Worm (Caenorhabditis elegans): Measurements from ENCODE around the gene col-122.
A peak's percentile ranks its signal among the peaks of the same experiment; 100 is the strongest.
"Not testable (repeated sequence)": the region's sequence is repeated elsewhere in the genome, so short reads cannot be mapped to it uniquely, and the experiment has no call there.

col-122 gene

DNA sequence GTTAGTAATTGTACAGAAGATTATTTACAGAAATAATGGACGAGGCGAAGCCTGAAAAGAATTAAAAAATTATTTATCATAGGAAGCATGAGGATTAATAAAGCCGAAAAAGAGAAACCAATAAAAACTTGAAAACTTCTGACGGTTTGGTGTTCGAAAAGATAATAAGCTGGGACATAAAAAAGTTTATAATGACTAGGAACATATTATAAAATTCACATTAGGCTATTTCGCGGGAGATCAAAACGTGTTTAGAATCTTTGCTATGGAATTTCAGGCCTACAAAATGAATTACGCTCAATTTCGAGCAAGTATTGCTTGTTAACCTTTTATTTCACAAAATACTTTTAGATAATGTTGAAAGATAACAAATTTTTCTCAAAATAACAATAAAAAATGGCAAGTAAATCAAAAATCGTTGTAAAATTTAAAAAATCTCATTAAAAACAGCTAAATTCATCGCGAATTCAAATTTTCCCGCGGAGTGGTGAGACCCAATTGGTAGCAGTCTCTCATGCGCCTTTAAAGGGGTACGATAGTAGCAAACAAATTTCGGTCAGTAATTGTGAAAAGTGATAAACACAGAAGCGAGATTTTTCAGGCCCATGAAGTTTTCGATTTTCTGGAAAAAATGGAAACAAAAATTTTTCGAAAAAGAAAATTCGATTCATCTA, 25.7 kb downstream of the col-122 start, which contains the start of gene trcs-1:
TSS of gene trcs-1 (minus strand) at position 51 of the 674 bp plus-strand sequence.
- TF ChIP-seq fkh-10 (GFP tag; optimal IDR thresholded peaks at IDR 0.05) (no peak), ztf-4 (tag; optimal IDR thresholded peaks at IDR 0.05) (no peak), ceh-82 (tag; optimal IDR thresholded peaks at IDR 0.05) (no peak), nhr-11 (tag; optimal IDR thresholded peaks at IDR 0.05) (no peak), skn-1 (tag; optimal IDR thresholded peaks at IDR 0.05) (no peak), elt-1 (tag; optimal IDR thresholded peaks at IDR 0.05) (no peak), hmg-11 (tag; optimal IDR thresholded peaks at IDR 0.05) (no peak), pha-4 (tag; optimal IDR thresholded peaks at IDR 0.05) (no peak), ZK546.5 (tag; optimal IDR thresholded peaks at IDR 0.05) (no peak), mdl-1 (tag; optimal IDR thresholded peaks at IDR 0.05) (no peak), nhr-28 (tag; optimal IDR thresholded peaks at IDR 0.05) (no peak)

DNA sequence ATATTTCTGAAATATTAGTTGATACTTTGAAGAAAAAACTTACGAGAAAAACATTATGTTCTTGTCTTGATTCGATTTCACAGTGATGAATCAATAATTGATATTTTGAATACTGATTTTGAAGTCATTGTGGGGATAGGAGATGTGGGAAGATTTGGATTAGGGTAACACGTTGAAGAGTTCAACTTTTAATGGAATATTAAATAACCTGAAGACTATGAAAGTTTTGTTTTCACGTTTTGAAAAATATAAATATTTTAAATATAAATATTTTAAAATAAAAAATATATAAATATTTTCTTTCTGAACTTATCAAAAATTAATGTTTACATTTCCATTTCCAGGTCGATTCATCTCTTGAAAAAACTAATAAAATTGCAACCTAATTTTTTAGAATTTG, 29.2 kb downstream of the col-122 start, which contains the start of gene pei-1:
TSS of gene pei-1 (minus strand) at position 101 of the 400 bp plus-strand sequence.
- no peak for TF ChIP-seq elt-1 (tag; optimal IDR thresholded peaks at IDR 0.05)
- no peak for TF ChIP-seq nhr-25 (tag; optimal IDR thresholded peaks at IDR 0.05)
- no peak for TF ChIP-seq egl-27 (tag; optimal IDR thresholded peaks at IDR 0.05)
- TF ChIP-seq daf-12 (tag; optimal IDR thresholded peaks at IDR 0.05) = no peak
- TF ChIP-seq nhr-11 (tag; optimal IDR thresholded peaks at IDR 0.05) = no peak
- TF ChIP-seq pha-4 (tag; optimal IDR thresholded peaks at IDR 0.05) = no peak
- TF ChIP-seq ZK546.5 (tag; optimal IDR thresholded peaks at IDR 0.05) = no peak
- TF ChIP-seq lin-15B (tag; optimal IDR thresholded peaks at IDR 0.05) = no peak
- TF ChIP-seq nhr-237 (tag; optimal IDR thresholded peaks at IDR 0.05) = no peak
- TF ChIP-seq nhr-67 (tag; optimal IDR thresholded peaks at IDR 0.05) = no peak
- no peak for TF ChIP-seq ztf-4 (tag; optimal IDR thresholded peaks at IDR 0.05)
- no peak for TF ChIP-seq nhr-23 (tag; optimal IDR thresholded peaks at IDR 0.05)
- no peak for TF ChIP-seq lsy-12 (tag; optimal IDR thresholded peaks at IDR 0.05)
- TF ChIP-seq nfya-1 (tag; optimal IDR thresholded peaks at IDR 0.05; ENCODE audit: insufficient read depth) = no peak
- TF ChIP-seq ceh-16 (tag; optimal IDR thresholded peaks at IDR 0.05) = no peak
- TF ChIP-seq aly-2 (tag; optimal IDR thresholded peaks at IDR 0.05) = no peak

DNA sequence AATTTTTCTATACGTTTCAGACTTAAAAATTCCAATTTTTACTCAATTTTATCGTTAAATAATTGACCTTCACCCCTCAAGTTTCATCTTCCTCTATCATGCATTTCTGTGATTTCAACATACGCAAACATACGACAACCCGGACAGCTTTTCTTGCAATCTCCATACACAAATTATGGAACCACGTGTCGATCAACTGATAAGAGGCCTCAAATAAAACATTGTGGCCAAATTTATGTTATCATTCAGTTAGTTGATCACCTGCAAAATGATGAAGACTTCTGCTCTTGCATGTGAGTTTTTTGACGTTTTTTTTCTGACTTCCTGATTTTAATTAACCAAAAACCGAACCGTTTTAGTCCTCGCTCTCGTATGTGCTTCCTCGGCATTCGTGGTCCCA, 30.3 kb downstream of the col-122 start, which contains the start of gene spp-18:
TSS of gene spp-18 (plus strand) at position 257 of the 400 bp plus-strand sequence.
- peak; percentile 56 for TF ChIP-seq pqm-1 (tag; optimal IDR thresholded peaks at IDR 0.05)
- peak; percentile 87 for TF ChIP-seq elt-2 (tag; optimal IDR thresholded peaks at IDR 0.05)
- no peak for TF ChIP-seq nhr-76 (tag; optimal IDR thresholded peaks at IDR 0.05)

DNA sequence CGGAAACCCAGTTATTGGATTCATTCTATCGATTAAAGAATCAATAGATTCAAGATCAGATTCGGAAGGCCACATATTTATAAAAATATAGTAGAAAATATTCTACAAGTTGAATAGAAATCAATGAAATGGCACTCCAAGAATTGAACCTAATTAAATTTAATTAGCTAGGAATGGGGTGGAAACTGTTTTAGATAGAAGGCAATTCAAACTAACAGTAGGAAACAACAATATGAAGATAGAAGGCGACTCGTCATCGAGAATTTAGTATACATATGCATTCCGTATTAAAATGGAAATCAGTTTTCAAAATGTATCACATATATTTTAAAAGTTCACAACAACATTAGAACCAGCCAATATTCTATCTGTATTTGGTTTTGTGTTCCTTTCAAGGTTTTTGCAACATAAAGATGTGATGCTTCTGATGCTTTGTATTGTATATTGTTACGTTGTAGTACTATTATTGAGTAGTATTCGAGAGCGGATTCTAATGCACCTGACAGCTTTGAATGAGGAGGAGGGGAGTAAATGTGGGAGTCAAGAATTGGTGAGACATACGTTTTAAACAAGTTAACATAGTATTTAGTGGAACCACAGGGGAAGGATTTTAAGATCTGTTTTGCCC, 32.7 kb downstream of the col-122 start, which contains the start of the genes F27C8.3 and F27C8.2:
TSS of gene F27C8.3 (minus strand) at position 101 of the 628 bp plus-strand sequence.
TSS of gene F27C8.2 (plus strand) at position 578 of the 628 bp plus-strand sequence.
- TF ChIP-seq lsy-12 (tag; optimal IDR thresholded peaks at IDR 0.05); jun-1 (tag; optimal IDR thresholded peaks at IDR 0.05); nfya-1 (tag; optimal IDR thresholded peaks at IDR 0.05; ENCODE audit: insufficient read depth): not testable (repeated sequence)

DNA sequence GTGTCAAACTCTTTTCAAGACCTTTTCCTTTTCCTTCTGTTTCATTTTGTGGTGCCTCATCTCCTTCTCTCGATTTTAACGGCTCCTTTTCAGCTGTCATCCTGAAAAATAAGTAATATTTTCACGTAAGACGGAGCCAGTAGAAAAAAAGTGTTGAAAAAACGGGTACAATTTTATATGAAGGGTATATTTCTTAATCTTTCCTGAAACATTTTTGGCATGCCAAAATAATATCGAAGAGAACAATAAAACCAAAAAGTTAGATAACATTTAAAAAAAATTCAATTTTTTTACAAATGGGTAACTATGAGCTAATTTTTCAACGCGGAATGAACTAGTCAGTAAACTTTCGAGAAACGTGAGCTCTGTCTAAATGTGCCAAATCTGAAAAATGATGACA, 38.4 kb downstream of the col-122 start, which contains the start of gene aat-1:
TSS of gene aat-1 (minus strand) at position 101 of the 400 bp plus-strand sequence.
- TF ChIP-seq nhr-67 (tag; optimal IDR thresholded peaks at IDR 0.05) (no peak), lin-39 (tag; optimal IDR thresholded peaks at IDR 0.05) (no peak), mdl-1 (tag; optimal IDR thresholded peaks at IDR 0.05) (no peak), ceh-28 (tag; optimal IDR thresholded peaks at IDR 0.05) (no peak), fkh-10 (GFP tag; optimal IDR thresholded peaks at IDR 0.05) (no peak), fos-1 (tag; optimal IDR thresholded peaks at IDR 0.05) (no peak), ama-1 (optimal IDR thresholded peaks at IDR 0.05) (no peak), elt-1 (tag; optimal IDR thresholded peaks at IDR 0.05) (no peak), nhr-28 (tag; optimal IDR thresholded peaks at IDR 0.05) (no peak), nhr-77 (tag; optimal IDR thresholded peaks at IDR 0.05) (no peak), skn-1 (tag; optimal IDR thresholded peaks at IDR 0.05) (no peak), nhr-43 (tag; optimal IDR thresholded peaks at IDR 0.05; ENCODE audit: poor library complexity, severe bottlenecking) (no peak), nhr-76 (tag; optimal IDR thresholded peaks at IDR 0.05) (no peak), elt-2 (tag; optimal IDR thresholded peaks at IDR 0.05) (no peak)
